Fruit fly (Drosophila melanogaster): ENCODE data around the gene RhoGAP102A.

Gene RhoGAP102A

dm6 chr4:313696-314104 lies 58.9 kb downstream of the RhoGAP102A start, which contains the start of gene Zip102B (continued):
- no peak for TF ChIP-seq prd (optimal IDR thresholded peaks at IDR 0.05)
- no peak for TF ChIP-seq prd (GFP tag; IDR thresholded peaks at IDR 0.05)
- peak; percentile 48 for TF ChIP-seq BEAF-32 (GFP tag; optimal IDR thresholded peaks at IDR 0.05)
- TF ChIP-seq sr (GFP tag; IDR thresholded peaks at IDR 0.05) = no peak
- TF ChIP-seq bab2 (GFP tag; optimal IDR thresholded peaks at IDR 0.05) = no peak
- TF ChIP-seq CG11247 (GFP tag; IDR thresholded peaks at IDR 0.05) = no peak
- TF ChIP-seq CG34422 (GFP tag; IDR thresholded peaks at IDR 0.05) = no peak
- TF ChIP-seq maf-S (GFP tag; optimal IDR thresholded peaks at IDR 0.05) = no peak
- TF ChIP-seq Vsx1 (GFP tag; optimal IDR thresholded peaks at IDR 0.05) = no peak
- TF ChIP-seq nom (GFP tag; optimal IDR thresholded peaks at IDR 0.05) = peak; percentile 13
- TF ChIP-seq CG14710 (tag; optimal IDR thresholded peaks at IDR 0.05) = peak; percentile 4
- no peak for TF ChIP-seq CG6689 (GFP tag; IDR thresholded peaks at IDR 0.05)
- peak; percentile 97 for TF ChIP-seq CG1024 (GFP tag; IDR thresholded peaks at IDR 0.05)
- peak in 1 of 2 experiments; percentile 74 for TF ChIP-seq eve (GFP tag; optimal IDR thresholded peaks at IDR 0.05)
- no peak for TF ChIP-seq Gsc (GFP tag; IDR thresholded peaks at IDR 0.05)
- TF ChIP-seq row (GFP tag; IDR thresholded peaks at IDR 0.05) = peak; percentile 77
- TF ChIP-seq Dfd (GFP tag; optimal IDR thresholded peaks at IDR 0.05) = peak in 1 of 2 experiments; percentile 46
- TF ChIP-seq CG9817 (tag; optimal IDR thresholded peaks at IDR 0.05) = no peak
- TF ChIP-seq CG17802 (tag; optimal IDR thresholded peaks at IDR 0.05) = peak; percentile 96
- TF ChIP-seq CG30403 (GFP tag; optimal IDR thresholded peaks at IDR 0.05) = no peak
- TF ChIP-seq mld (GFP tag; IDR thresholded peaks at IDR 0.05; ENCODE audit: partially characterized antibody) = no peak
- no peak for TF ChIP-seq CG12219 (GFP tag; optimal IDR thresholded peaks at IDR 0.05)
- no peak for TF ChIP-seq CG15601 (tag; optimal IDR thresholded peaks at IDR 0.05)
- TF ChIP-seq CG2889 (GFP tag; IDR thresholded peaks at IDR 0.05) = no peak
- TF ChIP-seq pfk (GFP tag; optimal IDR thresholded peaks at IDR 0.05) = peak; percentile 58
- TF ChIP-seq fd96Cb (tag; optimal IDR thresholded peaks at IDR 0.05) = no peak
- no peak for TF ChIP-seq CG15514 (GFP tag; optimal IDR thresholded peaks at IDR 0.05)
- TF ChIP-seq fd102C (GFP tag; optimal IDR thresholded peaks at IDR 0.05) = no peak
- TF ChIP-seq CG13287 (GFP tag; IDR thresholded peaks at IDR 0.05; ENCODE audit: partially characterized antibody) = no peak
- no peak for TF ChIP-seq grn (GFP tag; optimal IDR thresholded peaks at IDR 0.05)
- no peak for TF ChIP-seq kah (GFP tag; optimal IDR thresholded peaks at IDR 0.05)
- TF ChIP-seq GATAe (GFP tag; conservative IDR thresholded peaks at IDR 0.05) = no peak
- TF ChIP-seq Trl (optimal IDR thresholded peaks at IDR 0.05) = no peak
- TF ChIP-seq Trl (GFP tag; optimal IDR thresholded peaks at IDR 0.05) = no peak
- TF ChIP-seq CG9797 (GFP tag; optimal IDR thresholded peaks at IDR 0.05) = no peak
- no peak for TF ChIP-seq gce (GFP tag; IDR thresholded peaks at IDR 0.05)
- TF ChIP-seq zen (tag; optimal IDR thresholded peaks at IDR 0.05) = no peak
- TF ChIP-seq Atf6 (GFP tag; IDR thresholded peaks at IDR 0.05) = no peak
- TF ChIP-seq vvl (GFP tag; IDR thresholded peaks at IDR 0.05) = 0 out of 2 replicates have a peak, but pooled peaks have one; percentile 49
- TF ChIP-seq CG14441 (GFP tag; IDR thresholded peaks at IDR 0.05) = no peak
- TF ChIP-seq Hr78 (GFP tag; optimal IDR thresholded peaks at IDR 0.05) = peak in 1 of 2 experiments; percentile 29
- no peak for TF ChIP-seq Kr (GFP tag; optimal IDR thresholded peaks at IDR 0.05)
- no peak for TF ChIP-seq Stat92E (GFP tag; optimal IDR thresholded peaks at IDR 0.05)
- TF ChIP-seq hkb (optimal IDR thresholded peaks at IDR 0.05) = no peak
- no peak for TF ChIP-seq hkb (GFP tag; IDR thresholded peaks at IDR 0.05)
- TF ChIP-seq CG30431 (GFP tag; optimal IDR thresholded peaks at IDR 0.05) = no peak
- TF ChIP-seq Camta (GFP tag; optimal IDR thresholded peaks at IDR 0.05) = no peak
- no peak for TF ChIP-seq CG3163 (GFP tag; optimal IDR thresholded peaks at IDR 0.05)
- no peak for TF ChIP-seq Fer2 (tag; optimal IDR thresholded peaks at IDR 0.05)
- TF ChIP-seq CrebB (tag; optimal IDR thresholded peaks at IDR 0.05) = no peak
- no peak for TF ChIP-seq fu2 (GFP tag; optimal IDR thresholded peaks at IDR 0.05)
- no peak for TF ChIP-seq cwo (GFP tag; optimal IDR thresholded peaks at IDR 0.05)
